Worm (Caenorhabditis elegans) whole organism, L1 larva: ENCODE measurements around the gene hex-2.

ENCODE experiments used
- nhr-76 ChIP-seq: sonication (generic microtip); optimal IDR thresholded peaks from 2 replicates; lab custom pipeline; 2017; ENCODE audit warnings: missing biosample characterization, missing genetic modification characterization
- nhr-85 ChIP-seq: sonication (generic microtip); peaks from one replicate; lab custom pipeline; 2016; ENCODE audit warnings: missing genetic modification characterization, inconsistent platforms, missing compliant biosample characterization

- TF ChIP-seq nhr-76 (tag; lab: Kevin White, UChicago) (no peak), nhr-85 (tag; lab: Kevin White, UChicago) (no peak)
Observed at ce11 chrV:5614724-5615123, 39.5 kb upstream of the hex-2 start, which contains the start of gene M03E7.3.
